Fruit fly (Drosophila melanogaster): ENCODE results near the gene Grl36b.

Gene Grl36b

dm6 chr2L:18125649-18126048, at the start of gene Grl36b:
TSS of gene Grl36b (minus strand) at chr2L:18125749.
- TF ChIP-seq EcR (GFP tag; optimal IDR thresholded peaks at IDR 0.05): no peak
- TF ChIP-seq CG8478 (optimal IDR thresholded peaks at IDR 0.05): no peak
- TF ChIP-seq psq (optimal IDR thresholded peaks at IDR 0.05): no peak
- TF ChIP-seq pan (optimal IDR thresholded peaks at IDR 0.05): no peak

- TF ChIP-seq EcR (GFP tag; optimal IDR thresholded peaks at IDR 0.05): no peak
- no peak for TF ChIP-seq psq (optimal IDR thresholded peaks at IDR 0.05)
- no peak for TF ChIP-seq usp (GFP tag; optimal IDR thresholded peaks at IDR 0.05)
- no peak for TF ChIP-seq CG8478 (optimal IDR thresholded peaks at IDR 0.05)
- no peak for TF ChIP-seq Dll (optimal IDR thresholded peaks at IDR 0.05)
- no peak for TF ChIP-seq pan (optimal IDR thresholded peaks at IDR 0.05)
These were observed 33.6 kb upstream of the Grl36b start, which contains the start of gene JMJD4 for dm6 chr2L:18159172-18159571. TSS of gene JMJD4 (minus strand) at chr2L:18159272.

dm6 chr2L:18158622-18159043, 33.1 kb upstream of the Grl36b start:
- TF ChIP-seq usp (GFP tag; optimal IDR thresholded peaks at IDR 0.05) (no peak), EcR (GFP tag; optimal IDR thresholded peaks at IDR 0.05) (no peak), CG8478 (optimal IDR thresholded peaks at IDR 0.05) (no peak), Dll (optimal IDR thresholded peaks at IDR 0.05) (no peak), pan (optimal IDR thresholded peaks at IDR 0.05) (no peak), psq (optimal IDR thresholded peaks at IDR 0.05) (no peak)

dm6 chr2L:18155877-18156276, 30.3 kb upstream of the Grl36b start, which contains the start of gene CG5783:
TSS of gene CG5783 (plus strand) at chr2L:18156043.
- TF ChIP-seq usp (GFP tag; optimal IDR thresholded peaks at IDR 0.05) (no peak), CG8478 (optimal IDR thresholded peaks at IDR 0.05) (no peak), Dll (optimal IDR thresholded peaks at IDR 0.05) (no peak), psq (optimal IDR thresholded peaks at IDR 0.05) (no peak), pan (optimal IDR thresholded peaks at IDR 0.05) (no peak), EcR (GFP tag; optimal IDR thresholded peaks at IDR 0.05) (no peak)

dm6 chr2L:18154551-18154950, 29.0 kb upstream of the Grl36b start, which contains the start of gene CG15155:
TSS of gene CG15155 (plus strand) at chr2L:18154851.
- TF ChIP-seq usp (GFP tag; optimal IDR thresholded peaks at IDR 0.05): no peak
- TF ChIP-seq Dll (optimal IDR thresholded peaks at IDR 0.05): no peak
- no peak for TF ChIP-seq psq (optimal IDR thresholded peaks at IDR 0.05)
- no peak for TF ChIP-seq EcR (GFP tag; optimal IDR thresholded peaks at IDR 0.05)
- no peak for TF ChIP-seq pan (optimal IDR thresholded peaks at IDR 0.05)
- no peak for TF ChIP-seq CG8478 (optimal IDR thresholded peaks at IDR 0.05)

- no peak for TF ChIP-seq usp (GFP tag; optimal IDR thresholded peaks at IDR 0.05)
- no peak for TF ChIP-seq psq (optimal IDR thresholded peaks at IDR 0.05)
- TF ChIP-seq EcR (GFP tag; optimal IDR thresholded peaks at IDR 0.05): no peak
- no peak for TF ChIP-seq pan (optimal IDR thresholded peaks at IDR 0.05)
- TF ChIP-seq Dll (optimal IDR thresholded peaks at IDR 0.05): no peak
- no peak for TF ChIP-seq CG8478 (optimal IDR thresholded peaks at IDR 0.05)
These were observed 27.5 kb upstream of the Grl36b start, which contains the start of gene CG17681 for dm6 chr2L:18153068-18153467. TSS of gene CG17681 (plus strand) at chr2L:18153123.

- TF ChIP-seq EcR (GFP tag; optimal IDR thresholded peaks at IDR 0.05): no peak
- TF ChIP-seq Dll (optimal IDR thresholded peaks at IDR 0.05): no peak
These were observed 26.7 kb upstream of the Grl36b start, which contains the start of gene Socs36E for dm6 chr2L:18152172-18152639. TSS of gene Socs36E (minus strand) at chr2L:18152417.

dm6 chr2L:18151826-18152138, 26.2 kb upstream of the Grl36b start:
- TF ChIP-seq Dll (optimal IDR thresholded peaks at IDR 0.05) (no peak), EcR (GFP tag; optimal IDR thresholded peaks at IDR 0.05) (no peak), pan (optimal IDR thresholded peaks at IDR 0.05) (no peak), CG8478 (optimal IDR thresholded peaks at IDR 0.05) (no peak), usp (GFP tag; optimal IDR thresholded peaks at IDR 0.05) (no peak), psq (optimal IDR thresholded peaks at IDR 0.05) (no peak)

- TF ChIP-seq Dll (optimal IDR thresholded peaks at IDR 0.05) (no peak), CG8478 (optimal IDR thresholded peaks at IDR 0.05) (peak; percentile 65), psq (optimal IDR thresholded peaks at IDR 0.05) (no peak), EcR (GFP tag; optimal IDR thresholded peaks at IDR 0.05) (no peak)
These were observed 25.7 kb upstream of the Grl36b start for dm6 chr2L:18151134-18151825.

dm6 chr2L:18150393-18151133, 25.0 kb upstream of the Grl36b start:
- no peak for TF ChIP-seq EcR (GFP tag; optimal IDR thresholded peaks at IDR 0.05)
- TF ChIP-seq usp (GFP tag; optimal IDR thresholded peaks at IDR 0.05): no peak
- TF ChIP-seq psq (optimal IDR thresholded peaks at IDR 0.05): no peak
- TF ChIP-seq CG8478 (optimal IDR thresholded peaks at IDR 0.05): no peak
- TF ChIP-seq pan (optimal IDR thresholded peaks at IDR 0.05): no peak
- no peak for TF ChIP-seq Dll (optimal IDR thresholded peaks at IDR 0.05)

dm6 chr2L:18149903-18150302, 24.4 kb upstream of the Grl36b start:
- TF ChIP-seq CG8478 (optimal IDR thresholded peaks at IDR 0.05) (no peak), pan (optimal IDR thresholded peaks at IDR 0.05) (no peak), psq (optimal IDR thresholded peaks at IDR 0.05) (no peak), EcR (GFP tag; optimal IDR thresholded peaks at IDR 0.05) (no peak), usp (GFP tag; optimal IDR thresholded peaks at IDR 0.05) (no peak), Dll (optimal IDR thresholded peaks at IDR 0.05) (no peak)

dm6 chr2L:18148552-18149219, 23.1 kb upstream of the Grl36b start:
- TF ChIP-seq CG8478 (optimal IDR thresholded peaks at IDR 0.05): no peak
- TF ChIP-seq EcR (GFP tag; optimal IDR thresholded peaks at IDR 0.05): no peak
- no peak for TF ChIP-seq psq (optimal IDR thresholded peaks at IDR 0.05)
- no peak for TF ChIP-seq Dll (optimal IDR thresholded peaks at IDR 0.05)
- no peak for TF ChIP-seq pan (optimal IDR thresholded peaks at IDR 0.05)
- TF ChIP-seq usp (GFP tag; optimal IDR thresholded peaks at IDR 0.05): no peak
